Worm (Caenorhabditis elegans) whole organism, L2 larva: ENCODE measurements around the gene cyp-35B1.

Source experiments
- aly-2 ChIP-seq: fragments of 150-350 bp; optimal IDR thresholded peaks from 2 replicates; lab custom pipeline; 2014; ENCODE audit warnings: missing biosample characterization, missing genetic modification characterization
- egl-27 ChIP-seq: sonication (generic microtip); optimal IDR thresholded peaks from 3 replicates; lab custom pipeline; 2017; ENCODE audit warnings: missing biosample characterization, missing genetic modification reagents, missing genetic modification characterization
- lin-39 ChIP-seq: fragments of 150-350 bp; optimal IDR thresholded peaks from 2 replicates; lab custom pipeline; 2014; ENCODE audit warnings: missing biosample characterization, missing genetic modification reagents, missing genetic modification characterization
- lsy-2 ChIP-seq, 2 experiments: fragments of 150-350 bp in 1 of 2; sonication (generic microtip) in 1 of 2; optimal IDR thresholded peaks; 2 replicates each; lab custom pipeline; 2014 to 2017; ENCODE audit warnings: missing biosample characterization in 2 of 2, missing genetic modification characterization in 2 of 2
- mdl-1 ChIP-seq, 2 experiments: fragments of 150-350 bp in 1 of 2; sonication (generic microtip) in 1 of 2; optimal IDR thresholded peaks; 2 replicates each; lab custom pipeline; 2017; ENCODE audit warnings: missing biosample characterization in 2 of 2, missing genetic modification characterization in 2 of 2
- nhr-10 ChIP-seq: sonication (generic microtip); optimal IDR thresholded peaks from 2 replicates; lab custom pipeline; 2017; ENCODE audit warnings: missing biosample characterization, missing genetic modification characterization
- nhr-12 ChIP-seq: fragments of 150-350 bp; optimal IDR thresholded peaks from 2 replicates; lab custom pipeline; 2014; ENCODE audit warnings: missing biosample characterization, missing genetic modification characterization
- nhr-25 ChIP-seq: fragments of 150-350 bp; sonication (generic microtip); optimal IDR thresholded peaks from 3 replicates; lab custom pipeline; 2014; ENCODE audit warnings: missing biosample characterization, missing genetic modification characterization
- skn-1 ChIP-seq: sonication (generic microtip); optimal IDR thresholded peaks from 2 replicates; lab custom pipeline; 2017; ENCODE audit warnings: missing biosample characterization, missing genetic modification characterization

ce11 chrV:3912472-3912871 lies 26.4 kb upstream of the cyp-35B1 start, which contains the start of gene srx-68:
- TF ChIP-seq egl-27 (tag; lab: Kevin White, UChicago): no peak
- no peak for TF ChIP-seq aly-2 (tag; lab: Kevin White, UChicago)
- no peak for TF ChIP-seq skn-1 (tag; lab: Kevin White, UChicago)
- no peak for TF ChIP-seq mdl-1 (tag; optimal IDR thresholded peaks at IDR 0.05; lab: Kevin White, UChicago)
- TF ChIP-seq nhr-25 (tag; lab: Kevin White, UChicago): no peak
- TF ChIP-seq nhr-12 (tag; lab: Kevin White, UChicago): no peak
- TF ChIP-seq lsy-2 (tag; optimal IDR thresholded peaks at IDR 0.05; lab: Kevin White, UChicago): no peak
- TF ChIP-seq lin-39 (tag; lab: Kevin White, UChicago): no peak
- no peak for TF ChIP-seq nhr-10
